Fruit fly (Drosophila melanogaster) whole organism, prepupa: ENCODE data around the gene drn.

Experiments used
- CG9139 ChIP-seq: fragments of 200-800 bp; sonication (Bioruptor generic); optimal IDR thresholded peaks from 3 replicates; lab custom pipeline; 2017; ENCODE audit warnings: missing biosample characterization, mild to moderate bottlenecking, missing genetic modification characterization
- Hr39 ChIP-seq: fragments of 200-800 bp; sonication (Bioruptor generic); optimal IDR thresholded peaks from 2 replicates; lab custom pipeline; 2016; ENCODE audit warnings: missing biosample characterization, missing genetic modification characterization
- Lpt ChIP-seq: fragments of 200-800 bp; sonication (Bioruptor generic); optimal IDR thresholded peaks from 3 replicates; lab custom pipeline; 2016; ENCODE audit warnings: missing biosample characterization, missing genetic modification characterization
- Met ChIP-seq: fragments of 200-800 bp; sonication (Bioruptor generic); optimal IDR thresholded peaks from 3 replicates; lab custom pipeline; 2016; ENCODE audit warnings: missing biosample characterization, missing genetic modification characterization
- lz ChIP-seq: fragments of 200-800 bp; sonication (Bioruptor generic); optimal IDR thresholded peaks from 3 replicates; lab custom pipeline; 2016; ENCODE audit warnings: missing biosample characterization, missing genetic modification characterization

- no peak for TF ChIP-seq CG9139 (GFP tag; lab: Kevin White, UChicago)
- TF ChIP-seq Hr39 (GFP tag; lab: Kevin White, UChicago), result no peak
- TF ChIP-seq Met (GFP tag; lab: Kevin White, UChicago), result no peak
- TF ChIP-seq Lpt (GFP tag; lab: Kevin White, UChicago), result no peak
- TF ChIP-seq lz (GFP tag; lab: Kevin White, UChicago), result no peak
These were observed 36.8 kb downstream of the drn start for dm6 chr3R:9376789-9377188.
